Fruit fly (Drosophila melanogaster) whole organism: ENCODE results near the gene mtTFB2.

Experiments used
- CG8478 ChIP-seq: fragments of >200 bp; optimal IDR thresholded peaks from 2 replicates; lab custom pipeline; 2018; ENCODE audit warnings: inconsistent platforms
- Dll ChIP-seq: fragments of >200 bp; optimal IDR thresholded peaks from 2 replicates; lab custom pipeline; 2017

DNA sequence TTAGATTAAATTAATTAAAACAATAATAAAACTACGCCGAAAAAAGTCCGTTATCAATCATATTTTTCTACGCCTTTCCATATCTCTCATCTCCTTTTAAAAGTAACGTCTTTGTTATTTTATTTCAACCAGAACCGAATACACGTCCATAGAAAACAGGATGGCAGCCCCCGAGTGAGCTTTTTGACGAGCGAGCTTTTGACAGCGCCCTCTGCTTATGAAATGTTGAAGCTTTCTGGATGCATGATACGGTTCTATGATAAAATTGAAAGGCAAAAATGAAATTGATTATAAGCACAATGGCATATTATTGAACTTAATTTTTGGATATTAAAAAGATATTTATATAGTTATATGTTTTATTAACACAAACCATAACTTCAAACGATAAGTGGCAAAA lies 31.3 kb downstream of the mtTFB2 start:
- TF ChIP-seq CG8478 (lab: Kevin White, UChicago) = no peak
- TF ChIP-seq Dll (lab: Kevin White, UChicago) = no peak
